Worm (Caenorhabditis elegans): ENCODE measurements around the gene W05H5.1.

DNA sequence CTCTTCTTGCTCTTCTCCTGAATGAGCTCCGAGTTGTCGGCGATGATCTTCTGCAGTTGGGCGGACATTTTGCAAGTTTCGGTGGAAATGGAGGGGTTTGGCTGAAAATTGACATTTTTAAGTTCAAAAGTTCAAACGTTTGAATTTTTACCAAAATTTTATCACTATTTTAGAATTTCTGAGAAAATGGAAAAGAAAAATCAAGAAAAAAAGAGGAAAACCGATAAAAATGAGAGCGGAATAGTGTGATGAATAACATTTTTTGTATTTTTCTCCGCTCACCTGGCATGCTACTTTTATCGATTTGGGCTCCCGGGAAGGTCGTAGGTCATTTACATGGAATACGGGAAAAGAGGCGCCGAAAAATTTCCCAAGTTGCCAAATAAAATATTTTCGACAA lies 40.5 kb upstream of the W05H5.1 start, which contains the start of gene F15A4.10:
- TF ChIP-seq F57C9.4 (tag; optimal IDR thresholded peaks at IDR 0.05) (no peak), pha-4 (tag; optimal IDR thresholded peaks at IDR 0.05) (no peak), ama-1 (optimal IDR thresholded peaks at IDR 0.05) (no peak), ama-1 (GFP tag; optimal IDR thresholded peaks at IDR 0.05) (no peak), unc-62 (GFP tag; optimal IDR thresholded peaks at IDR 0.05) (no peak), snpc-1.3 (tag; optimal IDR thresholded peaks at IDR 0.05; ENCODE audit: insufficient read depth) (no peak), F37B4.10 (GFP tag; IDR thresholded peaks at IDR 0.05) (no peak), F49E8.2 (tag; optimal IDR thresholded peaks at IDR 0.05; ENCODE audit: insufficient read depth) (no peak)
